Worm (Caenorhabditis elegans) whole organism, L3 larva: ENCODE data around the gene C41A3.2.

Experiments
- ama-1 ChIP-seq: fragments of 150-350 bp; optimal IDR thresholded peaks from 2 replicates; lab custom pipeline; 2018
- sea-2 ChIP-seq: fragments of 150-350 bp; sonication (generic microtip); optimal IDR thresholded peaks from 4 replicates; lab custom pipeline; 2014; ENCODE audit warnings: missing biosample characterization, missing genetic modification reagents, missing genetic modification characterization

- no peak for TF ChIP-seq sea-2 (GFP tag; lab: Kevin White, UChicago)
- TF ChIP-seq ama-1, result no peak
Observed at ce11 chrX:5366613-5367012, 47.5 kb downstream of the C41A3.2 start.
